Fruit fly (Drosophila melanogaster) whole organism, embryonic: ENCODE measurements around the gene CG31245.

Experiments
- CG11085 ChIP-seq: fragments of 200-800 bp; sonication (Bioruptor generic); IDR thresholded peaks from 2 replicates; pipeline ENCODE4 v1.3.6; 2022; ENCODE audit warnings: missing biosample characterization, missing genetic modification characterization
- CG11398 ChIP-seq: fragments of 200-800 bp; sonication (Bioruptor generic); optimal IDR thresholded peaks from 2 replicates; lab custom pipeline; 2016; ENCODE audit warnings: missing biosample characterization, missing genetic modification characterization
- CG8478 ChIP-seq: fragments of >200 bp; optimal IDR thresholded peaks from 2 replicates; lab custom pipeline; 2018
- Dek ChIP-seq: fragments of 200-800 bp; sonication (Bioruptor generic); optimal IDR thresholded peaks from 3 replicates; lab custom pipeline; 2019; ENCODE audit warnings: missing biosample characterization, mild to moderate bottlenecking, missing genetic modification characterization, moderate library complexity
- HHEX ChIP-seq: fragments of 200-800 bp; sonication (Bioruptor generic); optimal IDR thresholded peaks from 3 replicates; lab custom pipeline; 2017; ENCODE audit warnings: missing biosample characterization, mild to moderate bottlenecking, missing genetic modification characterization, missing genetic modification reagents
- HLH54F ChIP-seq: fragments of 200-800 bp; sonication (Bioruptor generic); optimal IDR thresholded peaks from 3 replicates; lab custom pipeline; 2016; ENCODE audit warnings: missing biosample characterization, missing genetic modification characterization
- Meics ChIP-seq: fragments of 200-800 bp; sonication (Bioruptor generic); optimal IDR thresholded peaks from 2 replicates; lab custom pipeline; 2017; ENCODE audit warnings: missing biosample characterization, mild to moderate bottlenecking, missing genetic modification characterization
- NfI ChIP-seq: fragments of 200-800 bp; sonication (Bioruptor generic); optimal IDR thresholded peaks from 3 replicates; lab custom pipeline; 2018; ENCODE audit warnings: missing biosample characterization, mild to moderate bottlenecking, missing genetic modification characterization, moderate library complexity
- h ChIP-seq: fragments of >200 bp; optimal IDR thresholded peaks from 2 replicates; lab custom pipeline; 2017
- mld ChIP-seq: fragments of 200-800 bp; sonication (Bioruptor generic); IDR thresholded peaks from 3 replicates; pipeline ENCODE4 v1.3.6; 2022; ENCODE audit warnings: missing biosample characterization, missing genetic modification characterization; ENCODE audit not compliant: partially characterized antibody
- salm ChIP-seq: fragments of 200-800 bp; sonication (Bioruptor generic); optimal IDR thresholded peaks from 2 replicates; lab custom pipeline; 2018; ENCODE audit warnings: missing biosample characterization, mild to moderate bottlenecking, missing genetic modification characterization
- scrt ChIP-seq: fragments of 200-800 bp; sonication (Bioruptor generic); optimal IDR thresholded peaks from 2 replicates; lab custom pipeline; 2018; ENCODE audit warnings: missing biosample characterization, mild to moderate bottlenecking, missing genetic modification characterization, moderate library complexity

- TF ChIP-seq HHEX (GFP tag; lab: Kevin White, UChicago) (no peak), Dek (tag; lab: Kevin White, UChicago) (no peak), NfI (no peak), CG11398 (GFP tag; lab: Kevin White, UChicago) (no peak), salm (tag; lab: Kevin White, UChicago) (no peak), scrt (GFP tag; lab: Kevin White, UChicago) (no peak), HLH54F (no peak), CG8478 (no peak), Meics (GFP tag; lab: Kevin White, UChicago) (no peak), h (lab: Kevin White, UChicago) (no peak), CG11085 (GFP tag; lab: Robert Waterston, UW) (no peak), mld (GFP tag; lab: Robert Waterston, UW) (no peak)
These were observed 48.3 kb downstream of the CG31245 start for dm6 chr3R:19328716-19329115.
